Fruit fly (Drosophila melanogaster) whole organism, embryonic: ENCODE data around the gene Syx5.

Experiments used
- Atf6 ChIP-seq: fragments of 200-800 bp; sonication (Bioruptor generic); IDR thresholded peaks from 2 replicates; pipeline ENCODE4 v1.3.6; 2022; ENCODE audit warnings: missing biosample characterization, missing genetic modification characterization
- C15 ChIP-seq: fragments of 200-800 bp; sonication (Bioruptor generic); IDR thresholded peaks from 3 replicates; pipeline ENCODE4 v1.3.6; 2022; ENCODE audit warnings: missing biosample characterization, missing genetic modification characterization
- CG12219 ChIP-seq: fragments of 200-800 bp; sonication (Bioruptor generic); optimal IDR thresholded peaks from 3 replicates; lab custom pipeline; 2018; ENCODE audit warnings: missing biosample characterization, mild to moderate bottlenecking, missing genetic modification characterization
- CG13123 ChIP-seq: fragments of 200-800 bp; sonication (Bioruptor generic); optimal IDR thresholded peaks from 2 replicates; lab custom pipeline; 2016; ENCODE audit warnings: missing biosample characterization, missing genetic modification characterization
- CG13424 ChIP-seq: fragments of 200-800 bp; sonication (Bioruptor generic); optimal IDR thresholded peaks from 2 replicates; lab custom pipeline; 2019; ENCODE audit warnings: missing biosample characterization, mild to moderate bottlenecking, missing genetic modification characterization, moderate library complexity
- CG15269 ChIP-seq: fragments of 200-800 bp; sonication (Bioruptor generic); optimal IDR thresholded peaks from 2 replicates; lab custom pipeline; 2018; ENCODE audit warnings: missing biosample characterization, mild to moderate bottlenecking, missing genetic modification characterization, moderate library complexity
- CG16779 ChIP-seq: fragments of 200-800 bp; sonication (Bioruptor generic); IDR thresholded peaks from 2 replicates; pipeline ENCODE4 v1.3.6; 2022; ENCODE audit warnings: missing biosample characterization, missing genetic modification characterization
- CG17361 ChIP-seq: fragments of 200-800 bp; sonication (Bioruptor generic); IDR thresholded peaks from 3 replicates; pipeline ENCODE4 v1.3.6; 2022; ENCODE audit warnings: missing biosample characterization, missing genetic modification characterization
- CG17385 ChIP-seq: fragments of 200-800 bp; sonication (Bioruptor generic); optimal IDR thresholded peaks from 3 replicates; lab custom pipeline; 2018; ENCODE audit warnings: missing biosample characterization, mild to moderate bottlenecking, missing genetic modification characterization
- CG2202 ChIP-seq: fragments of 200-800 bp; sonication (Bioruptor generic); optimal IDR thresholded peaks from 2 replicates; lab custom pipeline; 2018; ENCODE audit warnings: missing biosample characterization, mild to moderate bottlenecking, missing genetic modification characterization
- CG30431 ChIP-seq: fragments of 200-800 bp; sonication (Bioruptor generic); optimal IDR thresholded peaks from 2 replicates; lab custom pipeline; 2017; ENCODE audit warnings: missing biosample characterization, missing genetic modification characterization
- CG3163 ChIP-seq: fragments of 200-800 bp; sonication (Bioruptor generic); optimal IDR thresholded peaks from 3 replicates; lab custom pipeline; 2016; ENCODE audit warnings: missing biosample characterization, missing genetic modification characterization
- CG3281 ChIP-seq: fragments of 200-800 bp; sonication (Bioruptor generic); optimal IDR thresholded peaks from 3 replicates; lab custom pipeline; 2017; ENCODE audit warnings: missing biosample characterization, mild to moderate bottlenecking, missing genetic modification characterization
- CG3995 ChIP-seq: fragments of 200-800 bp; sonication (Bioruptor generic); optimal IDR thresholded peaks from 3 replicates; lab custom pipeline; 2016; ENCODE audit warnings: missing biosample characterization, missing genetic modification characterization
- CG4282 ChIP-seq: fragments of 200-800 bp; sonication (Bioruptor generic); optimal IDR thresholded peaks from 2 replicates; lab custom pipeline; 2016; ENCODE audit warnings: missing biosample characterization, missing genetic modification characterization
- CG4360 ChIP-seq: fragments of 200-800 bp; sonication (Bioruptor generic); IDR thresholded peaks from 2 replicates; pipeline ENCODE4 v1.3.6; 2022; ENCODE audit warnings: missing biosample characterization, missing genetic modification characterization
- CG4424 ChIP-seq: fragments of 200-800 bp; sonication (Bioruptor generic); optimal IDR thresholded peaks from 3 replicates; lab custom pipeline; 2016; ENCODE audit warnings: missing biosample characterization, missing genetic modification characterization
- CG6254 ChIP-seq: fragments of 200-800 bp; sonication (Bioruptor generic); optimal IDR thresholded peaks from 3 replicates; lab custom pipeline; 2017; ENCODE audit warnings: mild to moderate bottlenecking, missing biosample characterization, missing genetic modification reagents, missing genetic modification characterization
- CG7745 ChIP-seq: fragments of 200-800 bp; sonication (Bioruptor generic); optimal IDR thresholded peaks from 2 replicates; lab custom pipeline; 2018; ENCODE audit warnings: missing biosample characterization, mild to moderate bottlenecking, missing genetic modification characterization, moderate library complexity
- CG8924 ChIP-seq: fragments of 200-800 bp; optimal IDR thresholded peaks from 3 replicates; lab custom pipeline; 2019; ENCODE audit warnings: missing biosample characterization, mild to moderate bottlenecking, missing genetic modification characterization, moderate library complexity
- CG9727 ChIP-seq: fragments of 200-800 bp; sonication (Bioruptor generic); optimal IDR thresholded peaks from 3 replicates; lab custom pipeline; 2017; ENCODE audit warnings: missing biosample characterization, mild to moderate bottlenecking, missing genetic modification characterization
- CG9932 ChIP-seq: fragments of 200-800 bp; sonication (Bioruptor generic); IDR thresholded peaks from 2 replicates; pipeline ENCODE4 v1.3.6; 2022; ENCODE audit warnings: missing biosample characterization, missing genetic modification characterization
- CTCF ChIP-seq: fragments of 200-800 bp; sonication (Bioruptor generic); optimal IDR thresholded peaks from 2 replicates; lab custom pipeline; 2017; ENCODE audit warnings: missing biosample characterization, mild to moderate bottlenecking, missing genetic modification characterization, moderate library complexity
- Drgx ChIP-seq: fragments of 200-800 bp; sonication (Bioruptor generic); IDR thresholded peaks from 2 replicates; pipeline ENCODE4 v1.3.6; 2022; ENCODE audit warnings: missing biosample characterization, missing genetic modification characterization
- E2f1 ChIP-seq: fragments of 200-800 bp; sonication (Bioruptor generic); IDR thresholded peaks from 2 replicates; pipeline ENCODE4 v1.3.6; 2022; ENCODE audit warnings: missing biosample characterization, missing genetic modification characterization
- E2f2 ChIP-seq: fragments of 200-800 bp; sonication (Bioruptor generic); IDR thresholded peaks from 2 replicates; pipeline ENCODE4 v1.3.6; 2022; ENCODE audit warnings: missing biosample characterization, missing genetic modification characterization
- Fer3 ChIP-seq: fragments of 200-800 bp; sonication (Bioruptor generic); optimal IDR thresholded peaks from 2 replicates; lab custom pipeline; 2018; ENCODE audit warnings: missing biosample characterization, mild to moderate bottlenecking, missing genetic modification characterization, moderate library complexity
- HLH3B ChIP-seq: fragments of 200-800 bp; sonication (Bioruptor generic); IDR thresholded peaks from 2 replicates; pipeline ENCODE4 v1.3.6; 2022; ENCODE audit warnings: missing biosample characterization, missing genetic modification characterization
- MESR4 ChIP-seq: fragments of 200-800 bp; sonication (Bioruptor generic); optimal IDR thresholded peaks from 2 replicates; lab custom pipeline; 2018; ENCODE audit warnings: missing biosample characterization, mild to moderate bottlenecking, missing genetic modification characterization, moderate library complexity
- Meics ChIP-seq: fragments of 200-800 bp; sonication (Bioruptor generic); optimal IDR thresholded peaks from 2 replicates; lab custom pipeline; 2017; ENCODE audit warnings: missing biosample characterization, mild to moderate bottlenecking, missing genetic modification characterization
- Myb ChIP-seq: fragments of 200-800 bp; sonication (Bioruptor generic); optimal IDR thresholded peaks from 2 replicates; lab custom pipeline; 2016; ENCODE audit warnings: missing biosample characterization, missing genetic modification characterization
- Sox100B ChIP-seq: fragments of 200-800 bp; sonication (Bioruptor generic); optimal IDR thresholded peaks from 3 replicates; lab custom pipeline; 2018; ENCODE audit warnings: missing biosample characterization, mild to moderate bottlenecking, missing genetic modification characterization
- Sry-β ChIP-seq: fragments of 200-800 bp; sonication (Bioruptor generic); optimal IDR thresholded peaks from 2 replicates; lab custom pipeline; 2018; ENCODE audit warnings: missing biosample characterization, mild to moderate bottlenecking, missing genetic modification characterization, moderate library complexity
- Xrp1 ChIP-seq: fragments of 200-800 bp; sonication (Bioruptor generic); IDR thresholded peaks from 2 replicates; pipeline ENCODE4 v1.3.6; 2022; ENCODE audit warnings: missing biosample characterization, missing genetic modification characterization
- ash1 ChIP-seq: fragments of 200-800 bp; sonication (Bioruptor generic); optimal IDR thresholded peaks from 2 replicates; lab custom pipeline; 2018; ENCODE audit warnings: missing biosample characterization, mild to moderate bottlenecking, missing genetic modification characterization
- bigmax ChIP-seq: fragments of 200-800 bp; sonication (Bioruptor generic); optimal IDR thresholded peaks from 2 replicates; lab custom pipeline; 2018; ENCODE audit warnings: missing biosample characterization, mild to moderate bottlenecking, missing genetic modification characterization
- cas ChIP-seq: fragments of 200-800 bp; sonication (Bioruptor generic); IDR thresholded peaks from 2 replicates; pipeline ENCODE4 v1.3.6; 2022; ENCODE audit warnings: missing biosample characterization, missing genetic modification characterization
- cato ChIP-seq: fragments of 200-800 bp; sonication (Bioruptor generic); optimal IDR thresholded peaks from 2 replicates; lab custom pipeline; 2016; ENCODE audit warnings: missing biosample characterization, missing genetic modification characterization, borderline replicate concordance
- da ChIP-seq: fragments of 200-800 bp; sonication (Bioruptor generic); optimal IDR thresholded peaks from 2 replicates; lab custom pipeline; 2016; ENCODE audit warnings: missing biosample characterization, missing genetic modification characterization
- fd96Cb ChIP-seq: fragments of 200-800 bp; sonication (Bioruptor generic); optimal IDR thresholded peaks from 2 replicates; lab custom pipeline; 2018; ENCODE audit warnings: missing biosample characterization, mild to moderate bottlenecking, missing genetic modification characterization, moderate library complexity
- gro ChIP-seq: fragments of 200-800 bp; sonication (Bioruptor generic); optimal IDR thresholded peaks from 2 replicates; lab custom pipeline; 2016; ENCODE audit warnings: missing biosample characterization, missing genetic modification characterization
- inv ChIP-seq: fragments of 200-800 bp; sonication (Bioruptor generic); IDR thresholded peaks from 2 replicates; pipeline ENCODE4 v1.3.6; 2022; ENCODE audit warnings: missing biosample characterization, missing genetic modification characterization; ENCODE audit not compliant: partially characterized antibody
- lmd ChIP-seq: fragments of 200-800 bp; sonication (Bioruptor generic); IDR thresholded peaks from 2 replicates; pipeline ENCODE4 v1.3.6; 2022; ENCODE audit warnings: missing biosample characterization, missing genetic modification characterization
- mld ChIP-seq: fragments of 200-800 bp; sonication (Bioruptor generic); IDR thresholded peaks from 3 replicates; pipeline ENCODE4 v1.3.6; 2022; ENCODE audit warnings: missing biosample characterization, missing genetic modification characterization; ENCODE audit not compliant: partially characterized antibody
- sc ChIP-seq, 3 experiments: fragments of >200 bp in 2 of 3; fragments of 200-800 bp in 1 of 3; sonication (Bioruptor generic) in 1 of 3; optimal IDR thresholded peaks; 2 replicates in 2 of 3; 3 replicates in 1 of 3; lab custom pipeline; 2017; ENCODE audit warnings: mild to moderate bottlenecking in 1 of 3, missing biosample characterization in 1 of 3, missing genetic modification characterization in 1 of 3, missing genetic modification reagents in 1 of 3
- tap ChIP-seq: fragments of 200-800 bp; optimal IDR thresholded peaks from 3 replicates; lab custom pipeline; 2019; ENCODE audit warnings: missing biosample characterization, mild to moderate bottlenecking, missing genetic modification characterization, moderate library complexity
- unpg ChIP-seq: fragments of 200-800 bp; sonication (Bioruptor generic); optimal IDR thresholded peaks from 3 replicates; lab custom pipeline; 2018; ENCODE audit warnings: missing biosample characterization, mild to moderate bottlenecking, missing genetic modification characterization, moderate library complexity
- wor ChIP-seq: fragments of 200-800 bp; sonication (Bioruptor generic); IDR thresholded peaks from 2 replicates; pipeline ENCODE4 v1.3.6; 2022; ENCODE audit warnings: missing biosample characterization, missing genetic modification characterization
- zen ChIP-seq: fragments of 200-800 bp; sonication (Bioruptor generic); optimal IDR thresholded peaks from 3 replicates; lab custom pipeline; 2018; ENCODE audit warnings: missing biosample characterization, mild to moderate bottlenecking, missing genetic modification characterization, moderate library complexity

Syx5 gene

DNA sequence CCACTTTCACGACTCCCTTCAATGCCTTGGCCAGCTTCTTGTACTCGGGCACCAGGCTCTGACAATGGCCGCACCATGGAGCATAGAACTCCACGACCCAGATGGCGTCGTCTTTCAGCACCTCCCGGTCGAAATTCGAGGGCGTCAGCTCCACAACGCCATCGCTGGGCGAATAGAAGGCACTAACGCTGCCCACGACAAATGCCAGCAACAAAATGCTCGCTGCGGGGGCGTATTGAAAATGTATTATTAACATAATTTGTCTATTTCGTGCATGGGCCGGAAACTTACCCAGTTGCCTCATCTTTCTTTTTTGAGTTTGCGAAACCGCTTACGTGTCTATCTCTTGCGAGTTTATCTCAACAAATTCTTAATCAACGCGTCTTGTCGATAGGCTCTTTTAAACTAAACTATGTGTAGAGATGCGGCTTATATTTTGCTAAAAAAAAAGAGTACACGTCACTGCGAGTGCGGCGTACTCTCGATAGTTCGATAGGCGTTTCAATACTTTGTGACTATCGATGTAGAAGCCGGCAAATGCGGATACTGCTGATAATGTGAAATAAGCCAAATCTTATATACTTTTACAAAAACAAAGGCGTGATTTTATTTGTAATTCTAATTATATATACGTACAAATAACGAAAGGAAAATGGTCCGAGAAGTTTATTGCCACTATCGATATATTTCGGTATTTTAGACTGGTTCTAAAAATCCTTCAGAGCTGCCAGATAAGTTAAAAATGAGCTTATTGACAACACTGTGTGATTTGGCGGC lies 49.3 kb downstream of the Syx5 start, which contains the start of gene CaBP1 (continued):
- peak; percentile 79 for TF ChIP-seq CG3995 (GFP tag; lab: Kevin White, UChicago)
- TF ChIP-seq zen (tag; lab: Kevin White, UChicago): no peak
- no peak for TF ChIP-seq da
- no peak for TF ChIP-seq Atf6
- TF ChIP-seq CG16779 (GFP tag; lab: Robert Waterston, UW): no peak
- no peak for TF ChIP-seq CG9727
- no peak for TF ChIP-seq CG2202
- no peak for TF ChIP-seq CG7745 (tag; lab: Kevin White, UChicago)
- TF ChIP-seq cas (GFP tag; lab: Robert Waterston, UW): no peak
- TF ChIP-seq Drgx (GFP tag; lab: Robert Waterston, UW): no peak
- no peak for TF ChIP-seq Meics (GFP tag; lab: Kevin White, UChicago)
- TF ChIP-seq cato (GFP tag; lab: Kevin White, UChicago): no peak
- no peak for TF ChIP-seq sc (optimal IDR thresholded peaks at IDR 0.05; lab: Kevin White, UChicago)
- TF ChIP-seq sc (GFP tag; optimal IDR thresholded peaks at IDR 0.05; lab: Kevin White, UChicago): no peak
- no peak for TF ChIP-seq gro
- peak; percentile 89 for TF ChIP-seq inv (GFP tag; lab: Robert Waterston, UW)
- TF ChIP-seq CG3281 (GFP tag; lab: Kevin White, UChicago): no peak
- TF ChIP-seq Sry-β (GFP tag; lab: Kevin White, UChicago): no peak
- TF ChIP-seq CTCF (GFP tag; lab: Kevin White, UChicago): peak; percentile 5
- TF ChIP-seq CG15269 (tag; lab: Kevin White, UChicago): no peak
- TF ChIP-seq CG4360 (GFP tag; lab: Robert Waterston, UW): no peak
- TF ChIP-seq mld (GFP tag; lab: Robert Waterston, UW): peak; percentile 76; the same call in 2 of the 3 replicates
- TF ChIP-seq CG12219 (GFP tag; lab: Kevin White, UChicago): no peak
- TF ChIP-seq CG13123 (GFP tag; lab: Kevin White, UChicago): no peak
- TF ChIP-seq CG17361 (GFP tag; lab: Robert Waterston, UW): no peak
- TF ChIP-seq E2f2 (GFP tag; lab: Robert Waterston, UW): peak; percentile 93

DNA sequence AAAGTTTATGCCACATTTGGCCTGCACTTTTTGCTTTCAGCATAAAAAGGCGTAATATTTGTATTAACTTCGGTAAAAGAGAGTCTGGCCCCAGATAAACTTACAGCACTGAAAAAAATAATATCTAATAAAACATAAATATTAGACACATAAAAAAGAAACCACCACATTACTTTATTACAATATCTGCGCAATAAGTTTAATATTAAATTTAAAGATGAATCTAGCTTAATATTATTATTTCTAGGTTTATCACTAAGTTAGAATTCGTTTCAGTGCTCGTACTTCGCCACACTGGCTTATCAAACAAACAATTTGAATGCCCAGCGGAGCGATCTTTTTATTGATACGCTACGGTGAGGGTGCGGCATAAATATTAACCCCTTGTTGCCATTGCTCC lies 50.7 kb downstream of the Syx5 start:
- TF ChIP-seq unpg (GFP tag; lab: Kevin White, UChicago): peak; percentile 49
- TF ChIP-seq tap: peak; percentile 9
- TF ChIP-seq bigmax (GFP tag; lab: Kevin White, UChicago): no peak
- TF ChIP-seq C15 (GFP tag; lab: Robert Waterston, UW): no peak
- TF ChIP-seq HLH3B (GFP tag; lab: Robert Waterston, UW): peak; percentile 45; the same call in 1 of the 2 replicates
- TF ChIP-seq Myb (GFP tag; lab: Kevin White, UChicago): no peak
- TF ChIP-seq CG3163 (GFP tag; lab: Kevin White, UChicago): no peak
- no peak for TF ChIP-seq wor (GFP tag; lab: Robert Waterston, UW)
- TF ChIP-seq ash1 (GFP tag; lab: Kevin White, UChicago): no peak
- peak; percentile 24 for TF ChIP-seq fd96Cb (tag; lab: Kevin White, UChicago)
- peak; percentile 49 for TF ChIP-seq E2f1 (GFP tag; lab: Robert Waterston, UW)
- peak; percentile 35 for TF ChIP-seq CG13424
- TF ChIP-seq CG8924 (tag; lab: Kevin White, UChicago): peak; percentile 35
- TF ChIP-seq CG4424 (GFP tag; lab: Kevin White, UChicago): peak; percentile 10
- TF ChIP-seq CG9932 (GFP tag; lab: Robert Waterston, UW): no peak
- no peak for TF ChIP-seq CG3995 (GFP tag; lab: Kevin White, UChicago)
- no peak for TF ChIP-seq CG4282 (GFP tag; lab: Kevin White, UChicago)
- TF ChIP-seq MESR4 (GFP tag; lab: Kevin White, UChicago): no peak
- TF ChIP-seq CG9727: peak; percentile 15
- TF ChIP-seq CG6254 (GFP tag; lab: Kevin White, UChicago): peak; percentile 30
- peak; percentile 17 for TF ChIP-seq Fer3 (tag; lab: Kevin White, UChicago)
- no peak for TF ChIP-seq CG16779 (GFP tag; lab: Robert Waterston, UW)
- TF ChIP-seq CG17385: peak; percentile 5
- no peak for TF ChIP-seq lmd
- TF ChIP-seq CG30431 (GFP tag; lab: Kevin White, UChicago): no peak
- TF ChIP-seq Xrp1 (GFP tag; lab: Robert Waterston, UW): peak; percentile 54; the same call in 1 of the 2 replicates
- TF ChIP-seq Sox100B: peak; percentile 29
